Worm (Caenorhabditis elegans): ENCODE measurements around the gene R105.5.

Gene R105.5

ce11 chrIV:4660151-4661041, 24.3 kb downstream of the R105.5 start, which contains the start of the genes F29B9.11 and jmjd-1.2:
F29B9.11 (minus strand) TSS chrIV:4660201.
jmjd-1.2 (plus strand) TSS chrIV:4660991.
- TF ChIP-seq php-3 (GFP tag; IDR thresholded peaks at IDR 0.05): 0 out of 2 replicates have a peak, but pooled peaks have one; percentile 25
- peak; percentile 74 for TF ChIP-seq snpc-1.2 (GFP tag; IDR thresholded peaks at IDR 0.05)
- no peak for TF ChIP-seq zip-11 (GFP tag; IDR thresholded peaks at IDR 0.05)
- TF ChIP-seq spr-1 (tag; optimal IDR thresholded peaks at IDR 0.05): peak; percentile 73
- TF ChIP-seq egl-27 (tag; optimal IDR thresholded peaks at IDR 0.05): no peak
- no peak for TF ChIP-seq nhr-111 (GFP tag; optimal IDR thresholded peaks at IDR 0.05)
- TF ChIP-seq ZK546.5 (tag; optimal IDR thresholded peaks at IDR 0.05): peak in 1 of 2 experiments; percentile 44
- TF ChIP-seq Y75B8A.6 (GFP tag; IDR thresholded peaks at IDR 0.05): peak; percentile 80; the same call in 1 of the 2 replicates
- TF ChIP-seq ceh-44 (GFP tag; IDR thresholded peaks at IDR 0.05): peak; percentile 83
- peak; percentile 79 for TF ChIP-seq nhr-42 (GFP tag; IDR thresholded peaks at IDR 0.05)
- TF ChIP-seq ZK337.2 (GFP tag; IDR thresholded peaks at IDR 0.05): no peak; the same call in 1 of the 2 replicates
- peak; percentile 72; the same call in 1 of the 2 replicates for TF ChIP-seq D1046.2 (GFP tag; IDR thresholded peaks at IDR 0.05)
- peak; percentile 82 for TF ChIP-seq egl-43 (GFP tag; IDR thresholded peaks at IDR 0.05)
- TF ChIP-seq ceh-20 (GFP tag; IDR thresholded peaks at IDR 0.05): peak; percentile 87; the same call in 1 of the 2 replicates
- TF ChIP-seq Y48G9A.11 (GFP tag; IDR thresholded peaks at IDR 0.05): peak; percentile 65
- TF ChIP-seq nhr-77 (tag; optimal IDR thresholded peaks at IDR 0.05): peak; percentile 90
- peak; percentile 45; the same call in 1 of the 2 replicates for TF ChIP-seq pha-4 (GFP tag; IDR thresholded peaks at IDR 0.05)
- TF ChIP-seq pha-4 (tag; optimal IDR thresholded peaks at IDR 0.05): no peak
- no peak for TF ChIP-seq ces-1 (GFP tag; optimal IDR thresholded peaks at IDR 0.05)
- peak; percentile 73 for TF ChIP-seq duxl-1 (tag; optimal IDR thresholded peaks at IDR 0.05; ENCODE audit: poor library complexity)
- peak in 1 of 2 experiments; percentile 70 for TF ChIP-seq mdl-1 (tag; optimal IDR thresholded peaks at IDR 0.05)
- TF ChIP-seq mep-1 (tag; optimal IDR thresholded peaks at IDR 0.05): peak; percentile 95
- peak; percentile 84 for TF ChIP-seq fkh-10 (GFP tag; optimal IDR thresholded peaks at IDR 0.05)
- TF ChIP-seq mdt-29 (GFP tag; IDR thresholded peaks at IDR 0.05): peak; percentile 67; the same call in 1 of the 2 replicates
- TF ChIP-seq lsy-2 (tag; optimal IDR thresholded peaks at IDR 0.05): peak; percentile 88 to 93
- no peak for TF ChIP-seq F44E2.7 (GFP tag; IDR thresholded peaks at IDR 0.05)
- peak; percentile 90 for TF ChIP-seq nhr-25 (tag; optimal IDR thresholded peaks at IDR 0.05; ENCODE audit: borderline replicate concordance, insufficient read depth)
- TF ChIP-seq F10B5.3 (tag; optimal IDR thresholded peaks at IDR 0.05): peak; percentile 19
- TF ChIP-seq nhr-102 (tag; optimal IDR thresholded peaks at IDR 0.05): peak; percentile 89
- TF ChIP-seq ceh-28 (tag; optimal IDR thresholded peaks at IDR 0.05): no peak
- no peak for TF ChIP-seq attf-4 (tag; optimal IDR thresholded peaks at IDR 0.05)
- peak; percentile 30 for TF ChIP-seq ztf-7 (tag; optimal IDR thresholded peaks at IDR 0.05)
- peak; percentile 63; the same call in 1 of the 2 replicates for TF ChIP-seq set-16 (GFP tag; IDR thresholded peaks at IDR 0.05)
- TF ChIP-seq unc-62 (GFP tag; optimal IDR thresholded peaks at IDR 0.05 in 1 of 2): peak in 1 of 2 experiments; percentile 88
- no peak for TF ChIP-seq unc-62 (tag; optimal IDR thresholded peaks at IDR 0.05)
- peak; percentile 67 for TF ChIP-seq lin-1 (GFP tag; IDR thresholded peaks at IDR 0.05)
- TF ChIP-seq nhr-28 (tag; optimal IDR thresholded peaks at IDR 0.05): peak; percentile 60
- peak; percentile 48; the same call in 1 of the 2 replicates for TF ChIP-seq ctbp-1 (GFP tag; IDR thresholded peaks at IDR 0.05)
- TF ChIP-seq saeg-2 (GFP tag; IDR thresholded peaks at IDR 0.05): peak; percentile 43; the same call in 1 of the 2 replicates
- peak; percentile 91 for TF ChIP-seq zfp-2 (tag; optimal IDR thresholded peaks at IDR 0.05)
- TF ChIP-seq dmd-8 (GFP tag; IDR thresholded peaks at IDR 0.05): no peak
- peak; percentile 82 for TF ChIP-seq F37D6.2 (tag; optimal IDR thresholded peaks at IDR 0.05)
- TF ChIP-seq tag-97 (GFP tag; IDR thresholded peaks at IDR 0.05): no peak
- peak; percentile 73 for TF ChIP-seq nhr-6 (tag; optimal IDR thresholded peaks at IDR 0.05)
- TF ChIP-seq spr-3 (GFP tag; optimal IDR thresholded peaks at IDR 0.05): peak; percentile 53
- TF ChIP-seq dmd-6 (GFP tag; IDR thresholded peaks at IDR 0.05): peak; percentile 85
- peak; percentile 80 for TF ChIP-seq dpl-1 (GFP tag; optimal IDR thresholded peaks at IDR 0.05)
- TF ChIP-seq lin-38 (GFP tag; IDR thresholded peaks at IDR 0.05): peak; percentile 88
- no peak for TF ChIP-seq lin-39 (tag; optimal IDR thresholded peaks at IDR 0.05)

Data from whole organism, L4 larva.